Worm (Caenorhabditis elegans) whole organism, L4/young adult: ENCODE results near the gene fbxa-72.

Experiments
- W03F9.2 ChIP-seq: fragments of 150-350 bp; optimal IDR thresholded peaks from 2 replicates; lab custom pipeline; 2014; ENCODE audit warnings: missing biosample characterization, missing genetic modification characterization
- dao-5 ChIP-seq: sonication (generic microtip); optimal IDR thresholded peaks from 2 replicates; lab custom pipeline; 2016; ENCODE audit warnings: missing genotype, missing genetic modification characterization, moderate library complexity, missing compliant biosample characterization
- him-1 ChIP-seq: sonication (generic microtip); optimal IDR thresholded peaks from 2 replicates; lab custom pipeline; 2016; ENCODE audit warnings: missing genotype, missing genetic modification reagents, missing genetic modification characterization, missing compliant biosample characterization

- TF ChIP-seq W03F9.2, result no peak
- TF ChIP-seq him-1 (tag; lab: Kevin White, UChicago), result no peak
- no peak for TF ChIP-seq dao-5 (tag; lab: Kevin White, UChicago)
Measured at ce11 chrV:674213-674612, 2.3 kb downstream of the fbxa-72 start, which contains the start of gene sru-25.
